Fruit fly (Drosophila melanogaster): ENCODE measurements around the gene CG15347.

CG15347 gene

dm6 chrX:8410349-8411240 is 50.1 kb downstream of the CG15347 start:
- TF ChIP-seq CG3919 (GFP tag; optimal IDR thresholded peaks at IDR 0.05), result no peak
- no peak for TF ChIP-seq CG6792 (GFP tag; optimal IDR thresholded peaks at IDR 0.05)
- TF ChIP-seq OdsH (GFP tag; optimal IDR thresholded peaks at IDR 0.05), result no peak
- TF ChIP-seq CG11902 (GFP tag; optimal IDR thresholded peaks at IDR 0.05), result no peak
- no peak for TF ChIP-seq CG6854 (GFP tag; optimal IDR thresholded peaks at IDR 0.05)
- TF ChIP-seq CG15336 (GFP tag; IDR thresholded peaks at IDR 0.05), result peak; percentile 83
- no peak for TF ChIP-seq fd59A (GFP tag; optimal IDR thresholded peaks at IDR 0.05)
- no peak for TF ChIP-seq Sox15 (GFP tag; optimal IDR thresholded peaks at IDR 0.05)
- TF ChIP-seq vri (GFP tag; optimal IDR thresholded peaks at IDR 0.05), result no peak
- TF ChIP-seq acj6 (GFP tag; optimal IDR thresholded peaks at IDR 0.05), result no peak
- no peak for TF ChIP-seq net (GFP tag; optimal IDR thresholded peaks at IDR 0.05)
- no peak for TF ChIP-seq CG34406 (GFP tag; optimal IDR thresholded peaks at IDR 0.05)
- TF ChIP-seq fkh (GFP tag; optimal IDR thresholded peaks at IDR 0.05), result peak; percentile 4
- TF ChIP-seq Sox14 (GFP tag; optimal IDR thresholded peaks at IDR 0.05), result no peak
- no peak for TF ChIP-seq Hr39 (GFP tag; optimal IDR thresholded peaks at IDR 0.05)
- TF ChIP-seq Smox (GFP tag; optimal IDR thresholded peaks at IDR 0.05), result no peak
- peak; percentile 67 for TF ChIP-seq CG8119 (GFP tag; IDR thresholded peaks at IDR 0.05)
- TF ChIP-seq CG32006 (GFP tag; optimal IDR thresholded peaks at IDR 0.05), result peak; percentile 20
- TF ChIP-seq Blimp-1 (GFP tag; optimal IDR thresholded peaks at IDR 0.05), result no peak
- TF ChIP-seq CG10631 (GFP tag; optimal IDR thresholded peaks at IDR 0.05), result no peak
- peak; percentile 39 for TF ChIP-seq CG6276 (GFP tag; optimal IDR thresholded peaks at IDR 0.05)
- TF ChIP-seq Hr4 (GFP tag; optimal IDR thresholded peaks at IDR 0.05), result no peak
- peak; percentile 26 for TF ChIP-seq Ets96B (tag; optimal IDR thresholded peaks at IDR 0.05)
- TF ChIP-seq CG11762 (GFP tag; optimal IDR thresholded peaks at IDR 0.05; ENCODE audit: insufficient read depth), result no peak
- TF ChIP-seq CG7368 (GFP tag; optimal IDR thresholded peaks at IDR 0.05), result peak; percentile 28
- TF ChIP-seq achi (GFP tag; optimal IDR thresholded peaks at IDR 0.05), result peak; percentile 9
- TF ChIP-seq pdm3 (GFP tag; optimal IDR thresholded peaks at IDR 0.05), result no peak
- no peak for TF ChIP-seq CG10669 (GFP tag; optimal IDR thresholded peaks at IDR 0.05)
- no peak for TF ChIP-seq esn (GFP tag; optimal IDR thresholded peaks at IDR 0.05)
- TF ChIP-seq Eip93F (GFP tag; optimal IDR thresholded peaks at IDR 0.05), result no peak
- peak; percentile 70 for TF ChIP-seq fd85E (GFP tag; optimal IDR thresholded peaks at IDR 0.05)
- TF ChIP-seq eg (GFP tag; IDR thresholded peaks at IDR 0.05), result peak; percentile 83
- peak; percentile 17 for TF ChIP-seq svp (GFP tag)
- TF ChIP-seq spab (GFP tag; optimal IDR thresholded peaks at IDR 0.05), result peak; percentile 10
- no peak for TF ChIP-seq CG1621 (tag; optimal IDR thresholded peaks at IDR 0.05)
- no peak for TF ChIP-seq dsx (GFP tag; optimal IDR thresholded peaks at IDR 0.05; ENCODE audit: poor library complexity, severe bottlenecking)
- TF ChIP-seq ss (GFP tag; optimal IDR thresholded peaks at IDR 0.05), result peak; percentile 6 to 34
- peak; percentile 50 for TF ChIP-seq CG9139 (GFP tag; optimal IDR thresholded peaks at IDR 0.05)
- no peak for TF ChIP-seq CG4318 (GFP tag; optimal IDR thresholded peaks at IDR 0.05)
- TF ChIP-seq Eip78C (GFP tag), result no peak
- TF ChIP-seq Ets21C (GFP tag; optimal IDR thresholded peaks at IDR 0.05), result no peak
- no peak for TF ChIP-seq cyc (GFP tag; optimal IDR thresholded peaks at IDR 0.05)
- peak; percentile 91 for TF ChIP-seq CG6163 (GFP tag; IDR thresholded peaks at IDR 0.05)
- TF ChIP-seq CG3032 (tag; optimal IDR thresholded peaks at IDR 0.05), result peak; percentile 4
- no peak for TF ChIP-seq Hr38 (GFP tag; optimal IDR thresholded peaks at IDR 0.05)
- no peak for TF ChIP-seq CG8319 (GFP tag; optimal IDR thresholded peaks at IDR 0.05)
- TF ChIP-seq Met (GFP tag; optimal IDR thresholded peaks at IDR 0.05), result no peak
- no peak for TF ChIP-seq salr (GFP tag; optimal IDR thresholded peaks at IDR 0.05)
- peak; percentile 68 for TF ChIP-seq Gug (GFP tag; IDR thresholded peaks at IDR 0.05)
- no peak for TF ChIP-seq CG31627 (GFP tag; optimal IDR thresholded peaks at IDR 0.05)
- TF ChIP-seq Lpt (GFP tag; optimal IDR thresholded peaks at IDR 0.05), result no peak
